Fruit fly (Drosophila melanogaster): ENCODE data around the gene CG3061.

Gene CG3061

dm6 chr3R:13999531-13999930 is 32.6 kb upstream of the CG3061 start (continued):
- TF ChIP-seq CG18011 (GFP tag; optimal IDR thresholded peaks at IDR 0.05) (no peak), CG9727 (GFP tag; optimal IDR thresholded peaks at IDR 0.05) (peak; percentile 63), Gsc (GFP tag; IDR thresholded peaks at IDR 0.05) (no peak), Ravus (GFP tag; IDR thresholded peaks at IDR 0.05) (no peak), CG4854 (GFP tag; optimal IDR thresholded peaks at IDR 0.05) (peak; percentile 51), Doc2 (GFP tag; IDR thresholded peaks at IDR 0.05) (no peak), tin (GFP tag; optimal IDR thresholded peaks at IDR 0.05) (peak; percentile 87), CG13123 (GFP tag; optimal IDR thresholded peaks at IDR 0.05) (no peak), wdn (GFP tag; IDR thresholded peaks at IDR 0.05) (no peak), tap (tag; optimal IDR thresholded peaks at IDR 0.05) (peak; percentile 86), gt (GFP tag; IDR thresholded peaks at IDR 0.05) (no peak), Dek (tag; optimal IDR thresholded peaks at IDR 0.05) (peak; percentile 7), YL-1 (GFP tag; optimal IDR thresholded peaks at IDR 0.05) (no peak), emc (GFP tag; optimal IDR thresholded peaks at IDR 0.05) (peak; percentile 5), ind (GFP tag; optimal IDR thresholded peaks at IDR 0.05) (peak; percentile 85), caup (GFP tag; optimal IDR thresholded peaks at IDR 0.05; ENCODE audit: severe bottlenecking) (peak; percentile 23), CG34376 (GFP tag; optimal IDR thresholded peaks at IDR 0.05) (no peak), Trl (optimal IDR thresholded peaks at IDR 0.05) (no peak), Trl (GFP tag; optimal IDR thresholded peaks at IDR 0.05) (peak; percentile 54), CG1647 (GFP tag; optimal IDR thresholded peaks at IDR 0.05) (peak; percentile 31), CG31441 (GFP tag; IDR thresholded peaks at IDR 0.05) (peak; percentile 30; the same call in 1 of the 2 replicates), Opbp (GFP tag; IDR thresholded peaks at IDR 0.05; ENCODE audit: partially characterized antibody) (no peak), ro (GFP tag; IDR thresholded peaks at IDR 0.05) (no peak), gce (GFP tag; IDR thresholded peaks at IDR 0.05) (peak; percentile 66; the same call in 1 of the 3 replicates), CG32532 (GFP tag; IDR thresholded peaks at IDR 0.05) (peak; percentile 33; the same call in 1 of the 2 replicates), chif (GFP tag; optimal IDR thresholded peaks at IDR 0.05) (peak; percentile 0 to 82), Eip74EF (GFP tag; optimal IDR thresholded peaks at IDR 0.05) (no peak), Hr3 (GFP tag; optimal IDR thresholded peaks at IDR 0.05) (no peak), Oli (tag; optimal IDR thresholded peaks at IDR 0.05) (no peak), CG17912 (GFP tag; optimal IDR thresholded peaks at IDR 0.05) (no peak), CG7786 (GFP tag; optimal IDR thresholded peaks at IDR 0.05) (no peak), CG11696 (GFP tag; IDR thresholded peaks at IDR 0.05) (no peak), lola (GFP tag; optimal IDR thresholded peaks at IDR 0.05) (no peak), ham (GFP tag; IDR thresholded peaks at IDR 0.05) (no peak), CG15011 (GFP tag; optimal IDR thresholded peaks at IDR 0.05) (peak; percentile 33), p53 (GFP tag; optimal IDR thresholded peaks at IDR 0.05) (peak; percentile 20), ash1 (GFP tag; optimal IDR thresholded peaks at IDR 0.05) (no peak), Sox100B (GFP tag; optimal IDR thresholded peaks at IDR 0.05) (peak; percentile 74), row (GFP tag; IDR thresholded peaks at IDR 0.05) (peak; percentile 34; the same call in 2 of the 3 replicates), CG32772 (GFP tag; IDR thresholded peaks at IDR 0.05) (peak; percentile 75), sd (tag; optimal IDR thresholded peaks at IDR 0.05) (no peak), fd96Cb (tag; optimal IDR thresholded peaks at IDR 0.05) (peak; percentile 81), CG7745 (tag; optimal IDR thresholded peaks at IDR 0.05) (no peak), Usf (GFP tag; optimal IDR thresholded peaks at IDR 0.05) (no peak), sc (optimal IDR thresholded peaks at IDR 0.05) (no peak), sc (GFP tag; optimal IDR thresholded peaks at IDR 0.05) (no peak), CG2120 (GFP tag; optimal IDR thresholded peaks at IDR 0.05) (no peak), klu (GFP tag; IDR thresholded peaks at IDR 0.05) (no peak), vfl (GFP tag; optimal IDR thresholded peaks at IDR 0.05) (no peak), CG8478 (optimal IDR thresholded peaks at IDR 0.05) (no peak), tgo (GFP tag; IDR thresholded peaks at IDR 0.05) (peak; percentile 54), CG10979 (tag; optimal IDR thresholded peaks at IDR 0.05) (peak; percentile 71)
